Fruit fly (Drosophila melanogaster) whole organism, embryonic: ENCODE data around the gene plum.

ENCODE experiments used
- Aef1 ChIP-seq: fragments of 200-800 bp; sonication (Bioruptor generic); IDR thresholded peaks from 3 replicates; pipeline ENCODE4 v1.3.6; 2022; ENCODE audit warnings: missing biosample characterization, missing genetic modification characterization
- Atf-2 ChIP-seq: fragments of 200-800 bp; sonication (Bioruptor generic); optimal IDR thresholded peaks from 2 replicates; lab custom pipeline; 2016; ENCODE audit warnings: missing biosample characterization, missing genetic modification characterization
- Blimp-1 ChIP-seq: fragments of 200-800 bp; sonication (Bioruptor generic); optimal IDR thresholded peaks from 3 replicates; lab custom pipeline; 2018; ENCODE audit warnings: missing biosample characterization, missing genetic modification characterization, mild to moderate bottlenecking, moderate library complexity, missing genetic modification reagents
- CG12104 ChIP-seq: fragments of 200-800 bp; sonication (Bioruptor generic); optimal IDR thresholded peaks from 3 replicates; lab custom pipeline; 2016; ENCODE audit warnings: missing biosample characterization, missing genetic modification characterization
- CG12155 ChIP-seq: fragments of 200-800 bp; sonication (Bioruptor generic); optimal IDR thresholded peaks from 3 replicates; lab custom pipeline; 2016; ENCODE audit warnings: missing biosample characterization, missing genetic modification characterization
- CG18262 ChIP-seq: fragments of 200-800 bp; optimal IDR thresholded peaks from 3 replicates; lab custom pipeline; 2019; ENCODE audit warnings: missing biosample characterization, mild to moderate bottlenecking, missing genetic modification characterization, moderate library complexity
- CG31441 ChIP-seq: fragments of 200-800 bp; sonication (Bioruptor generic); IDR thresholded peaks from 2 replicates; pipeline ENCODE4 v1.3.6; 2022; ENCODE audit warnings: missing biosample characterization, missing genetic modification characterization
- CG3281 ChIP-seq: fragments of 200-800 bp; sonication (Bioruptor generic); optimal IDR thresholded peaks from 3 replicates; lab custom pipeline; 2017; ENCODE audit warnings: missing biosample characterization, mild to moderate bottlenecking, missing genetic modification characterization
- CG4360 ChIP-seq: fragments of 200-800 bp; sonication (Bioruptor generic); IDR thresholded peaks from 2 replicates; pipeline ENCODE4 v1.3.6; 2022; ENCODE audit warnings: missing biosample characterization, missing genetic modification characterization
- CG4617 ChIP-seq: fragments of 200-800 bp; sonication (Bioruptor generic); optimal IDR thresholded peaks from 3 replicates; lab custom pipeline; 2016; ENCODE audit warnings: missing biosample characterization, missing genetic modification characterization, borderline replicate concordance
- CG7556 ChIP-seq: fragments of 200-800 bp; sonication (Bioruptor generic); optimal IDR thresholded peaks from 2 replicates; lab custom pipeline; 2017; ENCODE audit warnings: missing biosample characterization, mild to moderate bottlenecking, missing genetic modification characterization
- CG8290 ChIP-seq, 3 experiments: fragments of 200-800 bp; sonication (Bioruptor generic); optimal IDR thresholded peaks; 2 replicates each; lab custom pipeline; 2016 to 2019; ENCODE audit warnings: missing biosample characterization in 3 of 3, missing genetic modification characterization in 3 of 3, mild to moderate bottlenecking in 2 of 3, moderate library complexity in 1 of 3
- CTCF ChIP-seq: fragments of 200-800 bp; sonication (Bioruptor generic); optimal IDR thresholded peaks from 2 replicates; lab custom pipeline; 2017; ENCODE audit warnings: missing biosample characterization, mild to moderate bottlenecking, missing genetic modification characterization, moderate library complexity
- D19A ChIP-seq: fragments of 200-800 bp; optimal IDR thresholded peaks from 3 replicates; lab custom pipeline; 2019; ENCODE audit warnings: missing biosample characterization, mild to moderate bottlenecking, missing genetic modification characterization, moderate library complexity
- Dbx ChIP-seq: fragments of 200-800 bp; sonication (Bioruptor generic); IDR thresholded peaks from 3 replicates; pipeline ENCODE4 v1.3.6; 2022; ENCODE audit warnings: missing biosample characterization, missing genetic modification characterization
- Dfd ChIP-seq, 2 experiments: fragments of >200 bp; optimal IDR thresholded peaks; 2 replicates each; lab custom pipeline; 2017; ENCODE audit warnings: missing biosample characterization in 2 of 2, missing genetic modification characterization in 2 of 2
- Drgx ChIP-seq: fragments of 200-800 bp; sonication (Bioruptor generic); IDR thresholded peaks from 2 replicates; pipeline ENCODE4 v1.3.6; 2022; ENCODE audit warnings: missing biosample characterization, missing genetic modification characterization
- Elba2 ChIP-seq: fragments of 200-800 bp; sonication (Bioruptor generic); optimal IDR thresholded peaks from 3 replicates; lab custom pipeline; 2016; ENCODE audit warnings: missing biosample characterization, missing genetic modification characterization
- Fer3 ChIP-seq: fragments of 200-800 bp; sonication (Bioruptor generic); optimal IDR thresholded peaks from 2 replicates; lab custom pipeline; 2018; ENCODE audit warnings: missing biosample characterization, mild to moderate bottlenecking, missing genetic modification characterization, moderate library complexity
- HLH4C ChIP-seq: fragments of 200-800 bp; sonication (Bioruptor generic); IDR thresholded peaks from 3 replicates; pipeline ENCODE4 v1.3.6; 2022; ENCODE audit warnings: missing biosample characterization, missing genetic modification characterization; ENCODE audit not compliant: partially characterized antibody
- Opbp ChIP-seq: fragments of 200-800 bp; sonication (Bioruptor generic); IDR thresholded peaks from 3 replicates; pipeline ENCODE4 v1.3.6; 2022; ENCODE audit warnings: missing biosample characterization, missing genetic modification characterization; ENCODE audit not compliant: partially characterized antibody
- Ravus ChIP-seq: fragments of 200-800 bp; sonication (Bioruptor generic); IDR thresholded peaks from 2 replicates; pipeline ENCODE4 v1.3.6; 2022; ENCODE audit warnings: missing biosample characterization, missing genetic modification characterization
- Sox102F ChIP-seq: fragments of 200-800 bp; sonication (Bioruptor generic); optimal IDR thresholded peaks from 2 replicates; lab custom pipeline; 2018; ENCODE audit warnings: missing biosample characterization, mild to moderate bottlenecking, missing genetic modification characterization, moderate library complexity
- Sry-δ ChIP-seq: fragments of 200-800 bp; sonication (Bioruptor generic); optimal IDR thresholded peaks from 2 replicates; lab custom pipeline; 2016; ENCODE audit warnings: missing biosample characterization, missing genetic modification characterization
- Trl ChIP-seq, 3 experiments: fragments of >200 bp in 2 of 3; fragments of 200-800 bp in 1 of 3; sonication (Bioruptor generic) in 1 of 3; optimal IDR thresholded peaks; 2 replicates in 1 of 3; 3 replicates in 2 of 3; lab custom pipeline; 2016 to 2017; ENCODE audit warnings: missing biosample characterization in 1 of 3, missing genetic modification characterization in 1 of 3
- Vsx1 ChIP-seq: fragments of 200-800 bp; sonication (Bioruptor generic); optimal IDR thresholded peaks from 2 replicates; lab custom pipeline; 2017; ENCODE audit warnings: missing biosample characterization, mild to moderate bottlenecking, missing genetic modification characterization, missing genetic modification reagents
- ase ChIP-seq: fragments of 200-800 bp; sonication (Bioruptor generic); IDR thresholded peaks from 3 replicates; pipeline ENCODE4 v1.3.6; 2022; ENCODE audit warnings: missing biosample characterization, missing genetic modification characterization
- az2 ChIP-seq: fragments of 200-800 bp; sonication (Bioruptor generic); optimal IDR thresholded peaks from 3 replicates; lab custom pipeline; 2016; ENCODE audit warnings: missing biosample characterization, missing genetic modification characterization
- bbx ChIP-seq: fragments of 200-800 bp; sonication (Bioruptor generic); IDR thresholded peaks from 2 replicates; pipeline ENCODE4 v1.3.6; 2022; ENCODE audit warnings: missing biosample characterization, missing genetic modification characterization; ENCODE audit not compliant: partially characterized antibody
- bcd ChIP-seq: fragments of 200-800 bp; sonication (Bioruptor generic); optimal IDR thresholded peaks from 2 replicates; lab custom pipeline; 2017; ENCODE audit warnings: missing biosample characterization, mild to moderate bottlenecking, missing genetic modification characterization
- chm ChIP-seq: fragments of 200-800 bp; sonication (Bioruptor generic); IDR thresholded peaks from 2 replicates; pipeline ENCODE4 v1.3.6; 2022; ENCODE audit warnings: missing biosample characterization, missing genetic modification characterization
- ems ChIP-seq: fragments of 200-800 bp; sonication (Bioruptor generic); optimal IDR thresholded peaks from 3 replicates; lab custom pipeline; 2016; ENCODE audit warnings: missing biosample characterization, missing genetic modification characterization
- fru ChIP-seq: fragments of >200 bp; optimal IDR thresholded peaks from 2 replicates; lab custom pipeline; 2017
- nerfin-1 ChIP-seq: fragments of 200-800 bp; sonication (Bioruptor generic); optimal IDR thresholded peaks from 3 replicates; lab custom pipeline; 2019; ENCODE audit warnings: missing biosample characterization, mild to moderate bottlenecking, missing genetic modification characterization, moderate library complexity
- sim ChIP-seq: fragments of 200-800 bp; sonication (Bioruptor generic); IDR thresholded peaks from 2 replicates; pipeline ENCODE4 v1.3.6; 2022; ENCODE audit warnings: missing biosample characterization, missing genetic modification characterization
- sr ChIP-seq: fragments of 200-800 bp; sonication (Bioruptor generic); IDR thresholded peaks from 3 replicates; pipeline ENCODE4 v1.3.6; 2022; ENCODE audit warnings: missing biosample characterization, missing genetic modification characterization
- tll ChIP-seq, 2 experiments: fragments of 200-800 bp in 1 of 2; fragments of >200 bp in 1 of 2; sonication (Bioruptor generic) in 1 of 2; optimal IDR thresholded peaks; 2 replicates each; lab custom pipeline; 2017 to 2019; ENCODE audit warnings: missing biosample characterization in 2 of 2, missing genetic modification characterization in 2 of 2, mild to moderate bottlenecking in 1 of 2, moderate library complexity in 1 of 2
- zfh2 ChIP-seq: fragments of 200-800 bp; sonication (Bioruptor generic); optimal IDR thresholded peaks from 2 replicates; lab custom pipeline; 2016; ENCODE audit warnings: missing biosample characterization, missing genetic modification characterization

The plum gene

dm6 chr3R:26436540-26436939 is 98.5 kb downstream of the plum start (continued):
- no peak for TF ChIP-seq CG3281
- no peak for TF ChIP-seq sim (GFP tag; lab: Robert Waterston, UW)
- no peak for TF ChIP-seq Dfd (GFP tag; optimal IDR thresholded peaks at IDR 0.05; lab: Kevin White, UChicago)
- no peak for TF ChIP-seq Sry-δ (GFP tag; lab: Kevin White, UChicago)
- TF ChIP-seq ase (GFP tag; lab: Robert Waterston, UW): peak; percentile 47; the same call in 2 of the 3 replicates
- no peak for TF ChIP-seq fru
- no peak for TF ChIP-seq Opbp (GFP tag; lab: Robert Waterston, UW)
- peak; percentile 46 for TF ChIP-seq az2 (GFP tag; lab: Kevin White, UChicago)
- no peak for TF ChIP-seq zfh2
- TF ChIP-seq CG8290 (GFP tag; optimal IDR thresholded peaks at IDR 0.05; lab: Kevin White, UChicago): no peak
- peak in 1 of 2 experiments; percentile 70 for TF ChIP-seq CG8290 (tag; optimal IDR thresholded peaks at IDR 0.05; lab: Kevin White, UChicago)
- TF ChIP-seq tll (GFP tag; optimal IDR thresholded peaks at IDR 0.05; lab: Kevin White, UChicago): no peak
- TF ChIP-seq Ravus (GFP tag; lab: Robert Waterston, UW): no peak; the same call in 1 of the 2 replicates
- TF ChIP-seq CG12104 (GFP tag; lab: Kevin White, UChicago): no peak
- no peak for TF ChIP-seq nerfin-1 (tag; lab: Kevin White, UChicago)
- no peak for TF ChIP-seq Vsx1
- TF ChIP-seq Trl (optimal IDR thresholded peaks at IDR 0.05; lab: Kevin White, UChicago): no peak
- peak; percentile 40 for TF ChIP-seq Trl (GFP tag; optimal IDR thresholded peaks at IDR 0.05; lab: Kevin White, UChicago)
- peak; percentile 38 for TF ChIP-seq Fer3
- peak; percentile 18 for TF ChIP-seq bcd
- peak; percentile 24 for TF ChIP-seq D19A (tag; lab: Kevin White, UChicago)

DNA sequence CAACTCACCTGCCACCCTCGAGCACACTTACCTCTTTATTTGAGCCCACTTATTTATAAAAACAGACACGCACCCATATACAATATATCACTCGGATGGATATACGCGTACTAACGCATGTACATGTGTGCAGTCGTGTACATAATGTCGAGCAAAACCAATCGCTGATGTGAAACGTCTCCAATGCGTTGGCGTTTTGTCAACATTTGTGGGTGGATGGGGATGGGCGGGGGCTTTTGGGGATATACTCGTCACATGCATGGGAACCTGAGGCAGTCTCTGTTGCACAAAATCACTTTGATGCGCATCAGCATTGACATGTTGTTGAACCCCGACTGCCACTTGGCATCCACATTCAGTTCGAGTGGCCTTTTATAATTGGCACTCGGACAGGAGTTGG is 99.0 kb downstream of the plum start:
- no peak for TF ChIP-seq Blimp-1 (GFP tag; lab: Kevin White, UChicago)
- peak; percentile 91 for TF ChIP-seq sr (GFP tag; lab: Robert Waterston, UW)
- TF ChIP-seq, all 482 proteins: peak for 1

DNA sequence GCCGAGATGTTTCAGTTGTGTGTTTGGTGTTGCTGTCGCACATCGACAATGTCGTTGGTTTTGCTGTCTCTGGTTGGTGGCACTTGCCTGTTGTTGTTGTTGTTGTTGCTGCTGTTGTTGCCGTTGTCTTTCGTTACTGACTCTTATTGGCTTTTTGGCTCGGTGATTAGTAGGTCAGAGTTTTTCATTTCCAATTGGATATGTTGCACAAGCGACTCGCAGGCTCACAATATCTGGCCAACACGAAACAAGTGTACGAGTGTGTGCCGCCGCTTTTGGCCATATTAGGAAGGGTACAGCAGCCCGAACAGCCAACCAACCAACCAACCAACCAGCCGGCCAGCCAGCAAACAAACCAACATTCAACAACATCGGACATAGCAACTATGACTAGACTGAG is 101.3 kb downstream of the plum start:
- TF ChIP-seq Elba2 (GFP tag; lab: Kevin White, UChicago) (peak; percentile 91), CG4360 (GFP tag; lab: Robert Waterston, UW) (0 out of 2 replicates have a peak, but pooled peaks have one; percentile 16), CG7556 (GFP tag; lab: Kevin White, UChicago) (no peak)
- TF ChIP-seq, all 482 proteins: peak for 2

DNA sequence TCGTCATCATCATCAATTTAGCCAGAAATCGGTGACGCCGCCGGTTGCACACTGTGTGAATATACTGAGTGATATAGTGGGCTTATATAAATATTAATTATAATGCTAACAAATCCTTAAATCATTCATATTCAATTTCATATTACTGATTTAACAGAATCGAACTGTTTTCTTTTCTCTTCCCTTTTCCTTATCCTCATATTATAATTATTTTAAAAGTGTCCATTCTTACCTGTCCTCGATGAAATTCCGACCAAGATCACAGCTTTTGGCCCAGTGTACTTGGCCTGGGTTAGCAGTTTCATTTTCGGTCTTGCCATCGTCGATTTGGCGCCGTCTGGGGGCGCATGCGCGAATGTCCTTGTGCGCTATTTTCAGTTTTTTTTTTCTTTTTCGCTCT is 102.0 kb downstream of the plum start:
- TF ChIP-seq Drgx (peak; percentile 43; the same call in 1 of the 2 replicates), Sox102F (GFP tag; lab: Kevin White, UChicago) (no peak)
- TF ChIP-seq, all 482 proteins: peak for 1

- no peak for TF ChIP-seq CG12155 (GFP tag; lab: Kevin White, UChicago)
- no peak for TF ChIP-seq Dbx
- TF ChIP-seq CTCF (GFP tag; lab: Kevin White, UChicago): peak; percentile 83
Measured at dm6 chr3R:26432526-26432925, 102.5 kb downstream of the plum start.

- TF ChIP-seq ems (GFP tag; lab: Kevin White, UChicago) (no peak), HLH4C (GFP tag; lab: Robert Waterston, UW) (no peak), CG31441 (GFP tag; lab: Robert Waterston, UW) (no peak), CG18262 (tag; lab: Kevin White, UChicago) (no peak), chm (GFP tag; lab: Robert Waterston, UW) (no peak), Atf-2 (GFP tag; lab: Kevin White, UChicago) (no peak), CG4617 (GFP tag; lab: Kevin White, UChicago) (no peak), Aef1 (GFP tag; lab: Robert Waterston, UW) (no peak), bbx (GFP tag; lab: Robert Waterston, UW) (no peak)
Measured at dm6 chr3R:26429619-26430018, 105.4 kb downstream of the plum start.
